Fruit fly (Drosophila melanogaster) whole organism: ENCODE data around the gene M6.

Experiments used
- CG8478 ChIP-seq: fragments of >200 bp; optimal IDR thresholded peaks from 2 replicates; lab custom pipeline; 2018; ENCODE audit warnings: inconsistent platforms
- Dll ChIP-seq: fragments of >200 bp; optimal IDR thresholded peaks from 2 replicates; lab custom pipeline; 2017
- psq ChIP-seq: fragments of >200 bp; optimal IDR thresholded peaks from 2 replicates; lab custom pipeline; 2017

DNA sequence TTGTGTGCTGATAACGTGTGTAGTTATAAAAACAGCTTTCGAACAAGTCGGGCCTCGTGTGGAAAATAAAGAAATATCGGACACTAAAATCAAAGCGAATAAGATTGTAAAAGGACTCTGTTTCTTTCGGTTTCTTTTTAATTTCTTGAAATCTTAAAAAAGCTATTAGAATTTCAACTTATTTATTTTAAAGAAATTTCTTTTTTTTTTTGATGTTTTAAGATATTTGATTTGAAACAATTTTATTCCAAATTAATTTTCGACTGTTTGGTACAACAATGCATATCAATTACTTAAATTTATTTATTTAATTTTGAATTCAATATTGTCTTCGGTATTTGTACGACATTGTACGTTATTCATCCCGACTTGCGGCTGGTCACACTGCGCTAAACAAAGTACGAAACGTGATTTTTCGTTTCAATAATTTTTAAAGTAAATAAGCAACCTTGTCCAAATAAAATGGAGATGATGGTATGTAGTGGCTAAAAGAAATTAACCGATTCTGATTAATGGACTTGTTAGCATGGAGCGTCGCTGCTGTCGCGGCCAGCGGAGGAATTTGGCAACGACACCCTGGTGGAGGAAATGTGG is 14.8 kb upstream of the M6 start, which contains the start of the genes CG7202 and CG7519:
- TF ChIP-seq Dll (lab: Kevin White, UChicago) (no peak), psq (lab: Kevin White, UChicago) (no peak), CG8478 (lab: Kevin White, UChicago) (no peak)
